Fruit fly (Drosophila melanogaster) whole organism, prepupa: ENCODE measurements around the gene Rrp5.
A peak's percentile ranks its signal among the peaks of the same experiment; 100 is the strongest.

ENCODE experiments used
- Blimp-1 ChIP-seq: fragments of 200-800 bp; sonication (Bioruptor generic); optimal IDR thresholded peaks from 3 replicates; lab custom pipeline; 2017; ENCODE audit warnings: missing biosample characterization, missing genetic modification characterization, mild to moderate bottlenecking, moderate library complexity, missing genetic modification reagents
- CG10631 ChIP-seq: fragments of 200-800 bp; sonication (Bioruptor generic); optimal IDR thresholded peaks from 2 replicates; lab custom pipeline; 2016; ENCODE audit warnings: missing biosample characterization, missing genetic modification characterization
- CG11294 ChIP-seq: fragments of 200-800 bp; sonication (Bioruptor generic); IDR thresholded peaks from 2 replicates; pipeline ENCODE4 v1.3.6; 2022; ENCODE audit warnings: missing biosample characterization, missing genetic modification characterization
- CG11762 ChIP-seq: fragments of 200-800 bp; sonication (Bioruptor generic); optimal IDR thresholded peaks from 3 replicates; lab custom pipeline; 2016; ENCODE audit warnings: missing biosample characterization, missing genetic modification characterization; ENCODE audit not compliant: insufficient read depth
- CG11902 ChIP-seq: fragments of 200-800 bp; sonication (Bioruptor generic); optimal IDR thresholded peaks from 3 replicates; lab custom pipeline; 2016; ENCODE audit warnings: missing biosample characterization, missing genetic modification characterization
- CG15336 ChIP-seq: fragments of 200-800 bp; sonication (Bioruptor generic); IDR thresholded peaks from 2 replicates; pipeline ENCODE4 v1.3.6; 2022; ENCODE audit warnings: missing biosample characterization, missing genetic modification characterization
- CG16779 ChIP-seq: fragments of 200-800 bp; sonication (Bioruptor generic); optimal IDR thresholded peaks from 3 replicates; lab custom pipeline; 2017; ENCODE audit warnings: missing biosample characterization, mild to moderate bottlenecking, missing genetic modification characterization
- CG31627 ChIP-seq: fragments of 200-800 bp; sonication (Bioruptor generic); optimal IDR thresholded peaks from 3 replicates; lab custom pipeline; 2016; ENCODE audit warnings: missing biosample characterization, missing genetic modification characterization
- CG32006 ChIP-seq: fragments of 200-800 bp; sonication (Bioruptor generic); optimal IDR thresholded peaks from 3 replicates; lab custom pipeline; 2017; ENCODE audit warnings: missing biosample characterization, mild to moderate bottlenecking, missing genetic modification characterization
- CG34406 ChIP-seq: fragments of 200-800 bp; sonication (Bioruptor generic); optimal IDR thresholded peaks from 3 replicates; lab custom pipeline; 2016; ENCODE audit warnings: missing biosample characterization, missing genetic modification characterization
- CG3919 ChIP-seq: fragments of 200-800 bp; sonication (Bioruptor generic); optimal IDR thresholded peaks from 3 replicates; lab custom pipeline; 2016; ENCODE audit warnings: missing biosample characterization, missing genetic modification characterization
- CG4318 ChIP-seq: fragments of 200-800 bp; sonication (Bioruptor generic); optimal IDR thresholded peaks from 3 replicates; lab custom pipeline; 2017; ENCODE audit warnings: missing biosample characterization, mild to moderate bottlenecking, missing genetic modification characterization
- CG6163 ChIP-seq: fragments of 200-800 bp; sonication (Bioruptor generic); IDR thresholded peaks from 3 replicates; pipeline ENCODE4 v1.3.6; 2022; ENCODE audit warnings: missing biosample characterization, missing genetic modification characterization
- CG6276 ChIP-seq: fragments of 200-800 bp; sonication (Bioruptor generic); optimal IDR thresholded peaks from 2 replicates; lab custom pipeline; 2017; ENCODE audit warnings: missing biosample characterization, mild to moderate bottlenecking, missing genetic modification characterization
- CG6792 ChIP-seq: fragments of 200-800 bp; sonication (Bioruptor generic); optimal IDR thresholded peaks from 3 replicates; lab custom pipeline; 2016; ENCODE audit warnings: missing biosample characterization, missing genetic modification characterization
- CG6854 ChIP-seq: fragments of 200-800 bp; sonication (Bioruptor generic); optimal IDR thresholded peaks from 2 replicates; lab custom pipeline; 2017; ENCODE audit warnings: missing biosample characterization, mild to moderate bottlenecking, missing genetic modification characterization
- CG8119 ChIP-seq: fragments of 200-800 bp; sonication (Bioruptor generic); IDR thresholded peaks from 3 replicates; pipeline ENCODE4 v1.3.6; 2022; ENCODE audit warnings: missing biosample characterization, missing genetic modification characterization
- CG8632 ChIP-seq: fragments of 200-800 bp; sonication (Bioruptor generic); optimal IDR thresholded peaks from 3 replicates; lab custom pipeline; 2016; ENCODE audit warnings: missing biosample characterization, missing genetic modification characterization
- CG9139 ChIP-seq: fragments of 200-800 bp; sonication (Bioruptor generic); optimal IDR thresholded peaks from 3 replicates; lab custom pipeline; 2017; ENCODE audit warnings: missing biosample characterization, mild to moderate bottlenecking, missing genetic modification characterization
- Eip75B ChIP-seq: fragments of 200-800 bp; sonication (Bioruptor generic); optimal IDR thresholded peaks from 3 replicates; lab custom pipeline; 2016; ENCODE audit warnings: missing biosample characterization, missing genetic modification characterization
- Eip78C ChIP-seq: fragments of 200-800 bp; sonication (Bioruptor generic); peaks from one replicate; lab custom pipeline; 2016; ENCODE audit warnings: missing biosample characterization, missing genetic modification characterization
- Ets21C ChIP-seq: fragments of 200-800 bp; sonication (Bioruptor generic); optimal IDR thresholded peaks from 3 replicates; lab custom pipeline; 2016; ENCODE audit warnings: missing biosample characterization, missing genetic modification characterization
- Ets96B ChIP-seq: fragments of 200-800 bp; optimal IDR thresholded peaks from 2 replicates; lab custom pipeline; 2019; ENCODE audit warnings: missing biosample characterization, mild to moderate bottlenecking, missing genetic modification characterization, moderate library complexity
- Gug ChIP-seq: fragments of 200-800 bp; sonication (Bioruptor generic); IDR thresholded peaks from 2 replicates; pipeline ENCODE4 v1.3.6; 2022; ENCODE audit warnings: missing biosample characterization, missing genetic modification characterization
- Hr38 ChIP-seq: sonication (Bioruptor generic); optimal IDR thresholded peaks from 2 replicates; lab custom pipeline; 2016; ENCODE audit warnings: missing biosample characterization, missing genetic modification characterization
- Hr39 ChIP-seq: fragments of 200-800 bp; sonication (Bioruptor generic); optimal IDR thresholded peaks from 2 replicates; lab custom pipeline; 2016; ENCODE audit warnings: missing biosample characterization, missing genetic modification characterization
- Hr4 ChIP-seq: fragments of 200-800 bp; sonication (Bioruptor generic); optimal IDR thresholded peaks from 3 replicates; lab custom pipeline; 2016; ENCODE audit warnings: missing biosample characterization, missing genetic modification characterization
- Lpt ChIP-seq: fragments of 200-800 bp; sonication (Bioruptor generic); optimal IDR thresholded peaks from 3 replicates; lab custom pipeline; 2016; ENCODE audit warnings: missing biosample characterization, missing genetic modification characterization
- Met ChIP-seq: fragments of 200-800 bp; sonication (Bioruptor generic); optimal IDR thresholded peaks from 3 replicates; lab custom pipeline; 2016; ENCODE audit warnings: missing biosample characterization, missing genetic modification characterization
- OdsH ChIP-seq: fragments of 200-800 bp; sonication (Bioruptor generic); optimal IDR thresholded peaks from 3 replicates; lab custom pipeline; 2016; ENCODE audit warnings: missing biosample characterization, missing genetic modification characterization
- Smox ChIP-seq: fragments of 200-800 bp; sonication (Bioruptor generic); optimal IDR thresholded peaks from 3 replicates; lab custom pipeline; 2016; ENCODE audit warnings: missing biosample characterization, missing genetic modification characterization
- Sox14 ChIP-seq: fragments of 200-800 bp; sonication (Bioruptor generic); optimal IDR thresholded peaks from 3 replicates; lab custom pipeline; 2016; ENCODE audit warnings: missing biosample characterization, missing genetic modification characterization
- Sox15 ChIP-seq: fragments of 200-800 bp; sonication (Bioruptor generic); optimal IDR thresholded peaks from 3 replicates; lab custom pipeline; 2016; ENCODE audit warnings: missing biosample characterization, missing genetic modification characterization
- achi ChIP-seq: fragments of 200-800 bp; sonication (Bioruptor generic); optimal IDR thresholded peaks from 3 replicates; lab custom pipeline; 2016; ENCODE audit warnings: missing biosample characterization, missing genetic modification characterization
- acj6 ChIP-seq: fragments of 200-800 bp; sonication (Bioruptor generic); optimal IDR thresholded peaks from 3 replicates; lab custom pipeline; 2016; ENCODE audit warnings: missing biosample characterization, missing genetic modification characterization
- cyc ChIP-seq: fragments of 200-800 bp; sonication (Bioruptor generic); optimal IDR thresholded peaks from 3 replicates; lab custom pipeline; 2016; ENCODE audit warnings: missing biosample characterization, missing genetic modification characterization
- dac ChIP-seq: fragments of 200-800 bp; sonication (Bioruptor generic); optimal IDR thresholded peaks from 2 replicates; lab custom pipeline; 2017; ENCODE audit warnings: missing biosample characterization, mild to moderate bottlenecking, missing genetic modification characterization
- dsx ChIP-seq: fragments of 200-800 bp; optimal IDR thresholded peaks from 3 replicates; lab custom pipeline; 2019; ENCODE audit warnings: missing biosample characterization, mild to moderate bottlenecking, missing genetic modification characterization, moderate library complexity; ENCODE audit not compliant: poor library complexity, severe bottlenecking
- eg ChIP-seq: fragments of 200-800 bp; sonication (Bioruptor generic); IDR thresholded peaks from 3 replicates; pipeline ENCODE4 v1.3.6; 2022; ENCODE audit warnings: missing biosample characterization, missing genetic modification characterization
- esn ChIP-seq: fragments of 200-800 bp; sonication (Bioruptor generic); optimal IDR thresholded peaks from 2 replicates; lab custom pipeline; 2016; ENCODE audit warnings: missing biosample characterization, mild to moderate bottlenecking, missing genetic modification characterization, moderate library complexity
- fd59A ChIP-seq: fragments of 200-800 bp; sonication (Bioruptor generic); optimal IDR thresholded peaks from 2 replicates; lab custom pipeline; 2017; ENCODE audit warnings: missing biosample characterization, mild to moderate bottlenecking, missing genetic modification characterization, missing genetic modification reagents
- fd85E ChIP-seq: fragments of 200-800 bp; sonication (Bioruptor generic); optimal IDR thresholded peaks from 3 replicates; lab custom pipeline; 2016; ENCODE audit warnings: missing biosample characterization, missing genetic modification characterization
- fkh ChIP-seq: fragments of 200-800 bp; sonication (Bioruptor generic); optimal IDR thresholded peaks from 3 replicates; lab custom pipeline; 2017; ENCODE audit warnings: missing biosample characterization, mild to moderate bottlenecking, missing genetic modification characterization, moderate library complexity
- lz ChIP-seq: fragments of 200-800 bp; sonication (Bioruptor generic); optimal IDR thresholded peaks from 3 replicates; lab custom pipeline; 2016; ENCODE audit warnings: missing biosample characterization, missing genetic modification characterization
- net ChIP-seq: fragments of 200-800 bp; sonication (Bioruptor generic); optimal IDR thresholded peaks from 3 replicates; lab custom pipeline; 2016; ENCODE audit warnings: missing biosample characterization, missing genetic modification characterization
- pdm3 ChIP-seq: fragments of 200-800 bp; sonication (Bioruptor generic); optimal IDR thresholded peaks from 3 replicates; lab custom pipeline; 2016; ENCODE audit warnings: missing biosample characterization, missing genetic modification characterization
- salr ChIP-seq, 2 experiments: fragments of 200-800 bp; sonication (Bioruptor generic); optimal IDR thresholded peaks; 3 replicates each; lab custom pipeline; 2016 to 2018; ENCODE audit warnings: missing biosample characterization in 2 of 2, missing genetic modification characterization in 2 of 2, mild to moderate bottlenecking in 1 of 2
- spab ChIP-seq: fragments of 200-800 bp; sonication (Bioruptor generic); optimal IDR thresholded peaks from 2 replicates; lab custom pipeline; 2017; ENCODE audit warnings: missing biosample characterization, mild to moderate bottlenecking, missing genetic modification characterization, missing genetic modification reagents
- ss ChIP-seq, 2 experiments: fragments of 200-800 bp; sonication (Bioruptor generic); optimal IDR thresholded peaks; 2 replicates in 1 of 2; 3 replicates in 1 of 2; lab custom pipeline; 2017 to 2018; ENCODE audit warnings: mild to moderate bottlenecking in 2 of 2, missing biosample characterization in 2 of 2, missing genetic modification characterization in 2 of 2, moderate library complexity in 1 of 2
- svp ChIP-seq: fragments of 200-800 bp; sonication (Bioruptor generic); peaks from one replicate; lab custom pipeline; 2016; ENCODE audit warnings: missing biosample characterization, missing genetic modification characterization
- topi ChIP-seq: fragments of 200-800 bp; sonication (Bioruptor generic); optimal IDR thresholded peaks from 3 replicates; lab custom pipeline; 2016; ENCODE audit warnings: missing biosample characterization, missing genetic modification characterization
- vri ChIP-seq: fragments of 200-800 bp; sonication (Bioruptor generic); optimal IDR thresholded peaks from 3 replicates; lab custom pipeline; 2016; ENCODE audit warnings: missing biosample characterization, mild to moderate bottlenecking, missing genetic modification characterization

Rrp5 gene

DNA sequence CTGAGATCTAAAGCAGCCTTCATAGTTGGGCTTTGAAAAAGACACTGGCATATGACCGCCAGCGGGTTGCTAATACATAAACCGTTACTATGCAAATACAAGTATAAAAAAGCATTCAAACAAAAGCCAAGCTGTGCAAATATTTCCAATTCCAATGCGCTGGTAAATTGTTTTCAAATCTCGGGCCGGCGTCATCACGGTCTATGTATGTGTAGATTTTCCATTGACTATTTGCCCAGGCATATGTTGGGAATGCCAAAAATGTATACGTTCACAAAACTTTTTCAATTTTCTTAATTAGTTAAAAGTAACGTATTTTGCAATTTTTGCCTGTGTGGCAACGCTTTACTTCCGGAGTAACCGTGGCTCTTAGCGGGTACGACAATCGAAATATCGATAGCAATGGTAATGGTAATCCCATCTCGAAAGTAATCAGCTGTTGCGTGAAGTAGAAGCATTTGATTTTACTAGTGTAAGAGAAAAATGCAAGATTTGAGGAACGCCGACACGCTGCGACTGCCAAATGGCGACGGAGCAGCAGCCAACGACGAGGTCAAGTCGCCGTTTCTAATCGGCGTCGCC lies 43.3 kb downstream of the Rrp5 start, which contains the start of the genes CG34290 and Uck:
TSS of gene CG34290 (minus strand) at position 51 of the 582 bp plus-strand sequence.
TSS of gene Uck (plus strand) at position 405 of the 582 bp plus-strand sequence.
- TF ChIP-seq CG8119 (no peak), pdm3 (GFP tag; lab: Kevin White, UChicago) (no peak), fkh (GFP tag; lab: Kevin White, UChicago) (peak; percentile 79), esn (GFP tag; lab: Kevin White, UChicago) (peak; percentile 74), CG10631 (GFP tag; lab: Kevin White, UChicago) (peak; percentile 6), eg (GFP tag; lab: Robert Waterston, UW) (peak; percentile 56), CG11294 (no peak), spab (GFP tag; lab: Kevin White, UChicago) (peak; percentile 33), net (peak; percentile 41), lz (GFP tag; lab: Kevin White, UChicago) (peak; percentile 66), CG11902 (GFP tag; lab: Kevin White, UChicago) (peak; percentile 6), OdsH (GFP tag; lab: Kevin White, UChicago) (peak; percentile 53), CG6163 (peak; percentile 75), ss (GFP tag; optimal IDR thresholded peaks at IDR 0.05; lab: Kevin White, UChicago) (peak in 1 of 2 experiments; percentile 73), CG31627 (peak; percentile 51), CG4318 (GFP tag; lab: Kevin White, UChicago) (no peak), Sox15 (no peak), dac (GFP tag; lab: Kevin White, UChicago) (no peak), vri (GFP tag; lab: Kevin White, UChicago) (peak; percentile 54), Hr38 (GFP tag; lab: Kevin White, UChicago) (no peak), salr (GFP tag; optimal IDR thresholded peaks at IDR 0.05; lab: Kevin White, UChicago) (peak in 1 of 2 experiments; percentile 74), Ets96B (tag; lab: Kevin White, UChicago) (peak; percentile 28), dsx (GFP tag; lab: Kevin White, UChicago) (peak; percentile 34), Eip75B (peak; percentile 50), CG3919 (GFP tag; lab: Kevin White, UChicago) (peak; percentile 76), fd85E (GFP tag; lab: Kevin White, UChicago) (no peak), CG32006 (GFP tag; lab: Kevin White, UChicago) (no peak), Blimp-1 (GFP tag; lab: Kevin White, UChicago) (peak; percentile 41), CG6276 (no peak), cyc (peak; percentile 60), CG11762 (GFP tag; lab: Kevin White, UChicago) (peak; percentile 18), CG8632 (GFP tag; lab: Kevin White, UChicago) (peak; percentile 27), Hr4 (GFP tag; lab: Kevin White, UChicago) (peak; percentile 14), CG6854 (GFP tag; lab: Kevin White, UChicago) (peak; percentile 53), Lpt (GFP tag; lab: Kevin White, UChicago) (no peak), Smox (GFP tag; lab: Kevin White, UChicago) (no peak), achi (peak; percentile 14), Sox14 (GFP tag; lab: Kevin White, UChicago) (peak; percentile 52), Hr39 (no peak), Gug (no peak), acj6 (GFP tag; lab: Kevin White, UChicago) (peak; percentile 46), Eip78C (GFP tag; lab: Kevin White, UChicago) (peak; percentile 76), svp (GFP tag; lab: Kevin White, UChicago) (peak; percentile 75), Met (GFP tag; lab: Kevin White, UChicago) (no peak), CG15336 (no peak), CG6792 (peak; percentile 48), CG9139 (GFP tag; lab: Kevin White, UChicago) (peak; percentile 61), CG34406 (GFP tag; lab: Kevin White, UChicago) (peak; percentile 35), Ets21C (GFP tag; lab: Kevin White, UChicago) (no peak), topi (GFP tag; lab: Kevin White, UChicago) (peak; percentile 62), fd59A (GFP tag; lab: Kevin White, UChicago) (peak; percentile 27), CG16779 (tag; lab: Kevin White, UChicago) (no peak)
